Fruit fly (Drosophila melanogaster): ENCODE results near the gene otu.
A peak's percentile ranks its signal among the peaks of the same experiment; 100 is the strongest.

Gene otu

DNA sequence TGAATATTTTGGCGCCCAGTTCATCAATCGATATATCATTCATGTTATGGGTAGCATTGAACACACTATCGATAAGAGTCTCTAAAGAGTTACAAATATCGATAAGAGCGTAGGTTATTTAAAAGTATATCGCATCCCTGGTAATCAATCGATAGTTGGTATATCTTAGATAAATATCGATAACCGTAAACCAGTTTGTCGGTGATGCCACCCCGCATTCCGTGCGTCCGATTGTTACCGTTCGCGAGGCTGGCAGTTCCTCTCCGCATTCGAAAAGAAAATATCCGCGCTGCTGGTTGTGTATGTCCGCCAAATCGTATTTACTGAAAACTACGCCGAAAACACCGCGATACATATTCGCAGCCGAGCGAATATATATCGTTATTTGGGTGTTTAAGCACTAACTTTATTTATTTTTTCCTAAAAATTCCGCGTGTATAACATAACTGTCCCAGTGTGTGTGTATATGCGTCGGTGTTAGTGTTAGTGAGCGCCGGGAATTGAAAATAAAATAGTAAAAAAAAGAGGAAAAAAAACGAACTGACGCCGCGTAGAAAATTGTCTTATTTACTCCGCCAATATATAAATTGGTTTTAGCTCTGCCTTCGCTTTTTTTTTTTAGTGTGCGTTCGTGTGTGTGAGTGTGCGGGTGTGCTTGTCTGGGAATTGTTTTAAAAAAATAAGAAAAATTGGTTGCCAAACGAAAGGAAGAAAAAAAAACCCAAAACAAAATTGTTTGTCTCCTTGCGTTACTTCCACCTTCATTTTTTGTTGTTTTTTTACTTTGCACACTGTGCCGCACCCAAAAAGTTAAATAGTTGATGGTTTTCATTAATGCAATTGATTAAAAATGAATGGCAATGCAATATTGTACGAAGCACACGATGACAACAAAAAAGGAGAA lies 28.0 kb upstream of the otu start, which contains the start of gene Nrg (continued):
- TF ChIP-seq nerfin-1 (tag; optimal IDR thresholded peaks at IDR 0.05) = peak; percentile 57
- TF ChIP-seq crp (GFP tag; optimal IDR thresholded peaks at IDR 0.05) = peak in 1 of 2 experiments; percentile 9
- TF ChIP-seq wdn (GFP tag; IDR thresholded peaks at IDR 0.05) = no peak
- no peak for TF ChIP-seq CG5245 (GFP tag; optimal IDR thresholded peaks at IDR 0.05)
- TF ChIP-seq NfI (GFP tag; optimal IDR thresholded peaks at IDR 0.05) = peak; percentile 26
- TF ChIP-seq bowl (GFP tag; IDR thresholded peaks at IDR 0.05) = no peak
- TF ChIP-seq CG8944 (GFP tag; optimal IDR thresholded peaks at IDR 0.05) = no peak
- peak; percentile 16 for TF ChIP-seq emc (GFP tag; optimal IDR thresholded peaks at IDR 0.05)
- TF ChIP-seq CG3163 (GFP tag; optimal IDR thresholded peaks at IDR 0.05) = peak; percentile 13
- no peak for TF ChIP-seq Optix (GFP tag; IDR thresholded peaks at IDR 0.05)
- TF ChIP-seq lilli (GFP tag; optimal IDR thresholded peaks at IDR 0.05) = peak; percentile 38
- TF ChIP-seq CG14860 (GFP tag; IDR thresholded peaks at IDR 0.05; ENCODE audit: partially characterized antibody) = peak; percentile 98
- TF ChIP-seq CG3847 (GFP tag; IDR thresholded peaks at IDR 0.05) = peak; percentile 75
- TF ChIP-seq Dip2 (GFP tag; IDR thresholded peaks at IDR 0.05) = no peak
- TF ChIP-seq CG3726 (GFP tag; IDR thresholded peaks at IDR 0.05) = no peak
- TF ChIP-seq fd102C (GFP tag; optimal IDR thresholded peaks at IDR 0.05) = no peak
- peak; percentile 44 for TF ChIP-seq CG12391 (tag; optimal IDR thresholded peaks at IDR 0.05)
- TF ChIP-seq Bgb (GFP tag; IDR thresholded peaks at IDR 0.05; ENCODE audit: partially characterized antibody) = peak; percentile 99
- TF ChIP-seq CG13424 (tag; optimal IDR thresholded peaks at IDR 0.05) = peak; percentile 37
- TF ChIP-seq CG1832 (GFP tag; optimal IDR thresholded peaks at IDR 0.05) = no peak
- no peak for TF ChIP-seq CG10321 (GFP tag; IDR thresholded peaks at IDR 0.05)
- TF ChIP-seq CG15696 (tag; optimal IDR thresholded peaks at IDR 0.05) = no peak
- TF ChIP-seq amos (GFP tag; IDR thresholded peaks at IDR 0.05; ENCODE audit: partially characterized antibody) = peak; percentile 99
- no peak for TF ChIP-seq Ravus (GFP tag; IDR thresholded peaks at IDR 0.05)
- no peak for TF ChIP-seq CG3838 (GFP tag; optimal IDR thresholded peaks at IDR 0.05)
- peak; percentile 56 for TF ChIP-seq CG17829 (tag; optimal IDR thresholded peaks at IDR 0.05)
- TF ChIP-seq CG6854 (GFP tag; optimal IDR thresholded peaks at IDR 0.05) = no peak
- no peak for TF ChIP-seq usp (GFP tag; optimal IDR thresholded peaks at IDR 0.05)
- TF ChIP-seq pnt (GFP tag; optimal IDR thresholded peaks at IDR 0.05) = no peak
- TF ChIP-seq nom (GFP tag; optimal IDR thresholded peaks at IDR 0.05) = peak; percentile 40
- TF ChIP-seq Bdp1 (GFP tag; optimal IDR thresholded peaks at IDR 0.05) = no peak
- no peak for TF ChIP-seq btn (GFP tag; optimal IDR thresholded peaks at IDR 0.05)
- no peak for TF ChIP-seq sr (GFP tag; IDR thresholded peaks at IDR 0.05)
- TF ChIP-seq CG34224 (GFP tag; IDR thresholded peaks at IDR 0.05; ENCODE audit: partially characterized antibody) = peak; percentile 100
- TF ChIP-seq Fer3 (tag; optimal IDR thresholded peaks at IDR 0.05) = peak; percentile 19
- peak; percentile 98 for TF ChIP-seq vnd (GFP tag; IDR thresholded peaks at IDR 0.05; ENCODE audit: partially characterized antibody)
- TF ChIP-seq CG3995 (GFP tag; optimal IDR thresholded peaks at IDR 0.05) = peak; percentile 78
- TF ChIP-seq lab (GFP tag; optimal IDR thresholded peaks at IDR 0.05) = peak; percentile 67
- TF ChIP-seq CG9797 (GFP tag; optimal IDR thresholded peaks at IDR 0.05) = peak; percentile 51
- TF ChIP-seq CG18476 (GFP tag; optimal IDR thresholded peaks at IDR 0.05) = no peak
- TF ChIP-seq ATbp (GFP tag; optimal IDR thresholded peaks at IDR 0.05) = peak; percentile 10
- no peak for TF ChIP-seq CG4854 (GFP tag; optimal IDR thresholded peaks at IDR 0.05)
- peak; percentile 69 for TF ChIP-seq caup (GFP tag; optimal IDR thresholded peaks at IDR 0.05; ENCODE audit: severe bottlenecking)
- peak; percentile 9 for TF ChIP-seq CG18619 (GFP tag; optimal IDR thresholded peaks at IDR 0.05)
- TF ChIP-seq Sox102F (GFP tag; optimal IDR thresholded peaks at IDR 0.05) = no peak
- TF ChIP-seq CG11696 (GFP tag; IDR thresholded peaks at IDR 0.05) = no peak
- no peak for TF ChIP-seq ind (GFP tag; optimal IDR thresholded peaks at IDR 0.05)
- peak; percentile 18; the same call in 1 of the 4 replicates for TF ChIP-seq Gug (GFP tag; IDR thresholded peaks at IDR 0.05)
